Worm (Caenorhabditis elegans) whole organism, young adult: ENCODE measurements around the gene F42A8.1.

Source experiments
- B0019.2 ChIP-seq: fragments of 200-800 bp; sonication (Bioruptor generic); conservative IDR thresholded peaks from 2 replicates; pipeline ENCODE4 v1.3.6; 2022; ENCODE audit warnings: missing genetic modification reagents, missing genetic modification characterization, missing compliant biosample characterization
- B0035.1 ChIP-seq: sonication (generic microtip); optimal IDR thresholded peaks from 2 replicates; lab custom pipeline; 2016; ENCODE audit warnings: missing genetic modification characterization, mild to moderate bottlenecking, missing compliant biosample characterization, missing genotype, missing genetic modification reagents
- F22D6.2 ChIP-seq: sonication (generic microtip); optimal IDR thresholded peaks from 2 replicates; lab custom pipeline; 2016; ENCODE audit warnings: mild to moderate bottlenecking, missing genetic modification characterization, missing compliant biosample characterization
- F23B12.7 ChIP-seq: sonication (generic microtip); optimal IDR thresholded peaks from 2 replicates; lab custom pipeline; 2017; ENCODE audit warnings: missing genetic modification characterization, mild to moderate bottlenecking, missing compliant biosample characterization, antibody characterized with exemption, moderate library complexity; ENCODE audit not compliant: insufficient read depth
- T07F8.4 ChIP-seq: sonication (generic microtip); optimal IDR thresholded peaks from 2 replicates; lab custom pipeline; 2016; ENCODE audit warnings: mild to moderate bottlenecking, missing genetic modification characterization, moderate library complexity, missing compliant biosample characterization
- Y53F4B.3 ChIP-seq: fragments of 200-800 bp; sonication (Bioruptor generic); IDR thresholded peaks from 2 replicates; pipeline ENCODE4 v1.3.6; 2022; ENCODE audit warnings: missing genetic modification reagents, missing genetic modification characterization, missing compliant biosample characterization
- Y53G8AR.9 ChIP-seq: fragments of 200-800 bp; sonication (Bioruptor generic); conservative IDR thresholded peaks from 2 replicates; pipeline ENCODE4 v1.3.6; 2022; ENCODE audit warnings: missing genetic modification reagents, missing genetic modification characterization, missing compliant biosample characterization
- Y79H2A.3 ChIP-seq: fragments of 200-800 bp; sonication (Bioruptor generic); conservative IDR thresholded peaks from 2 replicates; pipeline ENCODE4 v1.3.6; 2022; ENCODE audit warnings: missing genetic modification reagents, missing genetic modification characterization, missing compliant biosample characterization
- ZK185.1 ChIP-seq: sonication (generic microtip); optimal IDR thresholded peaks from 2 replicates; lab custom pipeline; 2016; ENCODE audit warnings: mild to moderate bottlenecking, missing genetic modification characterization, missing compliant biosample characterization; ENCODE audit not compliant: poor library complexity, severe bottlenecking
- aptf-3 ChIP-seq: fragments of 200-800 bp; sonication (Bioruptor generic); IDR thresholded peaks from 2 replicates; pipeline ENCODE4 v1.3.6; 2022; ENCODE audit warnings: missing genetic modification characterization, missing compliant biosample characterization
- attf-3 ChIP-seq: fragments of 200-800 bp; sonication (Bioruptor generic); conservative IDR thresholded peaks from 2 replicates; pipeline ENCODE4 v1.3.6; 2022; ENCODE audit warnings: missing genetic modification reagents, missing genetic modification characterization, missing compliant biosample characterization
- ccch-3 ChIP-seq: fragments of 200-800 bp; sonication (Bioruptor generic); optimal IDR thresholded peaks from 2 replicates; lab custom pipeline; 2018; ENCODE audit warnings: mild to moderate bottlenecking, missing genetic modification characterization, missing compliant biosample characterization
- cebp-1 ChIP-seq, 2 experiments: fragments of 200-800 bp in 1 of 2; sonication (Bioruptor generic) in 1 of 2; sonication (generic microtip) in 1 of 2; IDR thresholded peaks in 1 of 2; optimal IDR thresholded peaks in 1 of 2; 2 replicates each; pipeline versions ENCODE4 v1.3.6 to Lab custom; 2017 to 2022; ENCODE audit warnings: missing compliant biosample characterization in 2 of 2, missing genetic modification characterization in 2 of 2, mild to moderate bottlenecking in 1 of 2, missing genetic modification reagents in 1 of 2, moderate library complexity in 1 of 2
- cebp-2 ChIP-seq: fragments of 200-800 bp; sonication (Bioruptor generic); IDR thresholded peaks from 2 replicates; pipeline ENCODE4 v1.3.6; 2022; ENCODE audit warnings: missing genetic modification characterization, missing compliant biosample characterization
- ceh-100 ChIP-seq: fragments of 200-800 bp; sonication (Bioruptor generic); IDR thresholded peaks from 2 replicates; pipeline ENCODE4 v1.3.6; 2022; ENCODE audit warnings: missing genetic modification reagents, missing genetic modification characterization, missing compliant biosample characterization
- ceh-27 ChIP-seq: fragments of 200-800 bp; sonication (Bioruptor generic); optimal IDR thresholded peaks from 2 replicates; lab custom pipeline; 2018; ENCODE audit warnings: mild to moderate bottlenecking, missing genetic modification characterization, moderate library complexity, missing compliant biosample characterization
- ceh-40 ChIP-seq: fragments of 200-800 bp; sonication (Bioruptor generic); IDR thresholded peaks from 2 replicates; pipeline ENCODE4 v1.3.6; 2022; ENCODE audit warnings: missing genetic modification characterization, missing compliant biosample characterization
- ceh-58 ChIP-seq: fragments of 200-800 bp; sonication (Bioruptor generic); IDR thresholded peaks from 2 replicates; pipeline ENCODE4 v1.3.6; 2022; ENCODE audit warnings: missing genetic modification characterization, missing compliant biosample characterization
- die-1 ChIP-seq: sonication (generic microtip); optimal IDR thresholded peaks from 2 replicates; lab custom pipeline; 2016; ENCODE audit warnings: missing genotype, mild to moderate bottlenecking, missing genetic modification characterization, missing compliant biosample characterization
- ets-4 ChIP-seq: fragments of 200-800 bp; sonication (Bioruptor generic); optimal IDR thresholded peaks from 2 replicates; lab custom pipeline; 2018; ENCODE audit warnings: mild to moderate bottlenecking, missing genetic modification characterization, missing compliant biosample characterization
- fkh-3 ChIP-seq: sonication (generic microtip); optimal IDR thresholded peaks from 2 replicates; lab custom pipeline; 2016; ENCODE audit warnings: mild to moderate bottlenecking, missing genetic modification characterization, missing compliant biosample characterization
- him-1 ChIP-seq: sonication (generic microtip); optimal IDR thresholded peaks from 2 replicates; lab custom pipeline; 2016; ENCODE audit warnings: missing genotype, missing genetic modification reagents, missing genetic modification characterization, missing compliant biosample characterization
- hlh-12 ChIP-seq: sonication (generic microtip); optimal IDR thresholded peaks from 2 replicates; lab custom pipeline; 2016; ENCODE audit warnings: missing genetic modification characterization, missing compliant biosample characterization
- lin-26 ChIP-seq: fragments of 200-800 bp; sonication (Bioruptor generic); IDR thresholded peaks from 2 replicates; pipeline ENCODE4 v1.3.6; 2022; ENCODE audit warnings: missing genetic modification reagents, missing genetic modification characterization, missing compliant biosample characterization
- lin-35 ChIP-seq, 3 experiments: fragments of 150-350 bp in 2 of 3; sonication (generic microtip) in 1 of 3; optimal IDR thresholded peaks; 2 replicates each; lab custom pipeline; 2014 to 2018; ENCODE audit warnings: missing biosample characterization in 3 of 3, missing genetic modification characterization in 3 of 3, missing genetic modification reagents in 3 of 3
- lin-54 ChIP-seq: fragments of 200-800 bp; sonication (Bioruptor generic); optimal IDR thresholded peaks from 2 replicates; lab custom pipeline; 2018; ENCODE audit warnings: mild to moderate bottlenecking, missing genetic modification characterization, missing compliant biosample characterization
- lir-1 ChIP-seq: fragments of 200-800 bp; sonication (Bioruptor generic); conservative IDR thresholded peaks from 2 replicates; pipeline ENCODE4 v1.3.6; 2022; ENCODE audit warnings: missing genetic modification reagents, missing genetic modification characterization, missing compliant biosample characterization
- lsl-1 ChIP-seq: fragments of 200-800 bp; sonication (Bioruptor generic); optimal IDR thresholded peaks from 2 replicates; lab custom pipeline; 2018; ENCODE audit warnings: mild to moderate bottlenecking, missing genetic modification characterization, moderate library complexity, missing compliant biosample characterization
- madf-3 ChIP-seq: fragments of 200-800 bp; sonication (Bioruptor generic); IDR thresholded peaks from 2 replicates; pipeline ENCODE4 v1.3.6; 2022; ENCODE audit warnings: missing genetic modification reagents, missing genetic modification characterization, missing compliant biosample characterization
- mcd-1 ChIP-seq: fragments of 200-800 bp; sonication (Bioruptor generic); IDR thresholded peaks from 2 replicates; pipeline ENCODE4 v1.3.6; 2022; ENCODE audit warnings: missing genetic modification reagents, missing genetic modification characterization, missing compliant biosample characterization
- mxl-1 ChIP-seq: sonication (generic microtip); optimal IDR thresholded peaks from 2 replicates; lab custom pipeline; 2016; ENCODE audit warnings: missing genetic modification characterization, missing compliant biosample characterization
- nfya-1 ChIP-seq: sonication (generic microtip); optimal IDR thresholded peaks from 2 replicates; lab custom pipeline; 2017; ENCODE audit warnings: antibody characterized with exemption, missing compliant biosample characterization, missing genetic modification characterization, borderline replicate concordance; ENCODE audit not compliant: insufficient read depth
- nfya-2 ChIP-seq: fragments of 200-800 bp; sonication (Bioruptor generic); IDR thresholded peaks from 2 replicates; pipeline ENCODE4 v1.3.6; 2022; ENCODE audit warnings: missing genetic modification reagents, missing genetic modification characterization, missing compliant biosample characterization
- nhr-90 ChIP-seq: sonication (generic microtip); optimal IDR thresholded peaks from 2 replicates; lab custom pipeline; 2016; ENCODE audit warnings: missing genotype, mild to moderate bottlenecking, missing genetic modification characterization, missing compliant biosample characterization
- pbrm-1 ChIP-seq: fragments of 200-800 bp; sonication (Bioruptor generic); IDR thresholded peaks from 2 replicates; pipeline ENCODE4 v1.3.6; 2022; ENCODE audit warnings: missing genetic modification reagents, missing genetic modification characterization, missing compliant biosample characterization
- rec-8 ChIP-seq, 2 experiments: sonication (generic microtip); optimal IDR thresholded peaks; 2 replicates each; lab custom pipeline; 2016; ENCODE audit warnings: mild to moderate bottlenecking in 2 of 2, missing genetic modification characterization in 2 of 2, missing genetic modification reagents in 2 of 2, missing genotype in 2 of 2, missing biosample characterization in 1 of 2, missing compliant biosample characterization in 1 of 2, moderate library complexity in 1 of 2
- somi-1 ChIP-seq: fragments of 200-800 bp; sonication (Bioruptor generic); optimal IDR thresholded peaks from 2 replicates; lab custom pipeline; 2018; ENCODE audit warnings: mild to moderate bottlenecking, missing genetic modification characterization, missing compliant biosample characterization
- zim-3 ChIP-seq: sonication (generic microtip); optimal IDR thresholded peaks from 2 replicates; lab custom pipeline; 2017; ENCODE audit warnings: mild to moderate bottlenecking, missing genetic modification characterization, moderate library complexity, missing compliant biosample characterization
- ztf-18 ChIP-seq: sonication (generic microtip); optimal IDR thresholded peaks from 2 replicates; lab custom pipeline; 2016; ENCODE audit warnings: missing genotype, mild to moderate bottlenecking, missing genetic modification characterization, missing compliant biosample characterization

Gene F42A8.1

DNA sequence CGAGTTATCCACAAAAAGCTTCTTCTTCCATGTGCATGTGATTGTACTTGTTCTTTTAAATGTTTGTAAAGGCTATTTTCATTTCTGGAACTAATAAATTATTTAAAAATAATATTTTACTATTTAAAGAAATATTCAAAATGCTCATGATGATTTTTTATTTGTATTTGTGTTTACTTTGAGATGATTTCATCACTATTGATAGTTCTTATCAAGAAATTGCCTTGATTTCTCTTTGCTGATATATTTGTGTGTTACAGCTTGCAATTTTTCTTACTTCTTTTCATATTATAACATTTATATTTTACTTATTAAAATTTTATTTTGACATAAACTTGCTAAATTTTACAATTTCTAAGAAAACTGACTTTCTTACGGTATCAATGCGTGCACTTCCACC lies 31.8 kb upstream of the F42A8.1 start:
- TF ChIP-seq rec-8 (tag; optimal IDR thresholded peaks at IDR 0.05; lab: Kevin White, UChicago) (no peak), cebp-2 (GFP tag; lab: Robert Waterston, UW) (no peak), him-1 (tag; lab: Kevin White, UChicago) (no peak), somi-1 (GFP tag; lab: Kevin White, UChicago) (no peak), hlh-12 (no peak), zim-3 (tag; lab: Kevin White, UChicago) (no peak), F23B12.7 (tag; lab: Kevin White, UChicago) (no peak), ceh-27 (GFP tag; lab: Kevin White, UChicago) (no peak), lir-1 (GFP tag; lab: Robert Waterston, UW) (no peak), ceh-58 (GFP tag; lab: Robert Waterston, UW) (no peak), ZK185.1 (tag; lab: Kevin White, UChicago) (no peak), Y53F4B.3 (no peak), ztf-18 (no peak), lin-26 (no peak), lsl-1 (GFP tag; lab: Kevin White, UChicago) (no peak), die-1 (tag; lab: Kevin White, UChicago) (no peak), Y53G8AR.9 (no peak), ceh-40 (GFP tag; lab: Robert Waterston, UW) (no peak), B0019.2 (no peak), lin-54 (no peak)

ce11 chrII:9377158-9377557 lies 30.8 kb upstream of the F42A8.1 start, which contains the start of gene C06C3.10:
TSS of gene C06C3.10 (minus strand) at chrII:9377258.
- TF ChIP-seq nfya-1 (tag; lab: Kevin White, UChicago) (no peak), F22D6.2 (no peak), ccch-3 (GFP tag; lab: Kevin White, UChicago) (no peak), mxl-1 (tag; lab: Kevin White, UChicago) (no peak), B0035.1 (tag; lab: Kevin White, UChicago) (no peak), madf-3 (no peak), die-1 (tag; lab: Kevin White, UChicago) (no peak), mcd-1 (GFP tag; lab: Robert Waterston, UW) (no peak), lin-35 (GFP tag; optimal IDR thresholded peaks at IDR 0.05; lab: Kevin White, UChicago) (no peak), cebp-1 (GFP tag; IDR thresholded peaks at IDR 0.05; lab: Robert Waterston, UW) (no peak), cebp-1 (tag; optimal IDR thresholded peaks at IDR 0.05; lab: Kevin White, UChicago) (no peak), lsl-1 (GFP tag; lab: Kevin White, UChicago) (no peak), ets-4 (no peak), Y79H2A.3 (no peak)
- TF ChIP-seq, all 124 proteins: peak for 0

- TF ChIP-seq nfya-2 (GFP tag; lab: Robert Waterston, UW) (no peak), mxl-1 (tag; lab: Kevin White, UChicago) (no peak), fkh-3 (no peak), T07F8.4 (tag; lab: Kevin White, UChicago) (no peak), attf-3 (GFP tag; lab: Robert Waterston, UW) (no peak), cebp-1 (GFP tag; IDR thresholded peaks at IDR 0.05; lab: Robert Waterston, UW) (no peak), cebp-1 (tag; optimal IDR thresholded peaks at IDR 0.05; lab: Kevin White, UChicago) (no peak), ceh-100 (no peak), cebp-2 (GFP tag; lab: Robert Waterston, UW) (no peak), hlh-12 (no peak), somi-1 (GFP tag; lab: Kevin White, UChicago) (no peak), pbrm-1 (GFP tag; lab: Robert Waterston, UW) (no peak), nhr-90 (tag; lab: Kevin White, UChicago) (no peak), aptf-3 (GFP tag; lab: Robert Waterston, UW) (no peak)
Measured at ce11 chrII:9374807-9375206, 28.4 kb upstream of the F42A8.1 start, which contains the start of gene C06C3.12. TSS of gene C06C3.12 (plus strand) at chrII:9375107.
